Worm (Caenorhabditis elegans) whole organism, L1 larva: ENCODE data around the gene osm-9.

Source experiments
- ama-1 ChIP-seq: fragments of 150-350 bp; optimal IDR thresholded peaks from 2 replicates; lab custom pipeline; 2014
- ces-1 ChIP-seq: fragments of 150-350 bp; optimal IDR thresholded peaks from 2 replicates; lab custom pipeline; 2014; ENCODE audit warnings: missing biosample characterization, missing genetic modification reagents, missing genetic modification characterization
- dpl-1 ChIP-seq, 3 experiments: fragments of 150-350 bp in 2 of 3; sonication (generic microtip) in 1 of 3; optimal IDR thresholded peaks; 2 replicates each; lab custom pipeline; 2014 to 2017; ENCODE audit warnings: missing biosample characterization in 3 of 3, missing genetic modification characterization in 3 of 3, missing genetic modification reagents in 3 of 3
- elt-3 ChIP-seq, 6 experiments: fragments of 150-350 bp in 1 of 6; sonication (generic microtip); optimal IDR thresholded peaks; 2 replicates each; lab custom pipeline; 2017 to 2018; ENCODE audit warnings: missing biosample characterization in 6 of 6, missing genetic modification characterization in 6 of 6, inconsistent platforms in 1 of 6
- jun-1 ChIP-seq: fragments of 150-350 bp; optimal IDR thresholded peaks from 2 replicates; lab custom pipeline; 2014; ENCODE audit warnings: missing biosample characterization, missing genetic modification reagents, missing genetic modification characterization
- nhr-19 ChIP-seq: fragments of 200-800 bp; sonication (Bioruptor generic); conservative IDR thresholded peaks from 2 replicates; pipeline ENCODE4 v1.3.6; 2022; ENCODE audit warnings: missing genetic modification characterization, missing compliant biosample characterization
- nhr-237 ChIP-seq: fragments of 150-350 bp; optimal IDR thresholded peaks from 2 replicates; lab custom pipeline; 2014; ENCODE audit warnings: missing biosample characterization, missing genetic modification characterization
- snpc-4 ChIP-seq: fragments of 150-350 bp; optimal IDR thresholded peaks from 2 replicates; lab custom pipeline; 2014; ENCODE audit warnings: missing biosample characterization, missing genetic modification characterization
- unc-30 ChIP-seq: sonication (generic microtip); optimal IDR thresholded peaks from 2 replicates; lab custom pipeline; 2017; ENCODE audit warnings: missing biosample characterization, missing genetic modification characterization
- unc-62 ChIP-seq: fragments of 150-350 bp; optimal IDR thresholded peaks from 2 replicates; lab custom pipeline; 2014; ENCODE audit warnings: missing biosample characterization, missing genetic modification reagents, missing genetic modification characterization

DNA sequence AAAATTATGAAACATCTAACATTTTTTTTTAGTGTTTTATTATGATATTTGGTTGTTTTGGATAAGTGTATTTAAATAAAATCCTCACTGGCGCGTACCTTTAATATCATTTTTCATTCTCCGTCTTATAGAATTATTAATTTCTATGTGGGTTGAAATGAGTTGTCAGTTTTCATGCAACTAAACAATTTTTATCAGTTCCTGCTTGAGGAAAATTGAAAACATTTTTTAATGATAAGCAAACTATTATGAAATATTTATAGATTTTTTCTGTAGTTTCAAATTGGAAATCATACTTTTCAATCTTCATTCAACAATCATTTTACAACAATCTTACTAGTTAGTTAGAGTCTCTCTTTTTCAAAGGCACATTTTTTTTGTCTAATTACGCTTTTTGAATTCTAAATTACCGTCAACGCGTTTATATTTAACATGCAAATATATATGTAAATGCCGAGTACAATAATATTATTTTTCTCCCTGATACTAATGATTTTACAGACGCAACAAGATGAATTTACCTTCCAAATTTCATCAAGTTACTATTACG is 49.1 kb upstream of the osm-9 start, which contains the start of the genes Y37E11B.10 and kgb-2:
- TF ChIP-seq ces-1: no peak
- no peak for TF ChIP-seq unc-62 (GFP tag; lab: Kevin White, UChicago)
- TF ChIP-seq jun-1 (tag; lab: Kevin White, UChicago): no peak
- TF ChIP-seq snpc-4: no peak
- no peak for TF ChIP-seq ama-1
- TF ChIP-seq elt-3 (tag; optimal IDR thresholded peaks at IDR 0.05; lab: Kevin White, UChicago): no peak
- no peak for TF ChIP-seq nhr-19 (GFP tag; lab: Robert Waterston, UW)
- TF ChIP-seq nhr-237 (tag; lab: Kevin White, UChicago): no peak
- TF ChIP-seq unc-30 (tag; lab: Kevin White, UChicago): no peak
- TF ChIP-seq dpl-1 (GFP tag; optimal IDR thresholded peaks at IDR 0.05; lab: Kevin White, UChicago): no peak
